Worm (Caenorhabditis elegans) whole organism, L2 larva: ENCODE results near the gene srh-21.
"Not testable (repeated sequence)": the region's sequence is repeated elsewhere in the genome, so short reads cannot be mapped to it uniquely, and the experiment has no call there.

Experiments used
- F13H6.1 ChIP-seq: sonication (generic microtip); optimal IDR thresholded peaks from 2 replicates; lab custom pipeline; 2016; ENCODE audit warnings: missing genetic modification characterization, missing compliant biosample characterization
- Y55F3AM.14 ChIP-seq: fragments of 200-800 bp; sonication (Bioruptor generic); optimal IDR thresholded peaks from 2 replicates; lab custom pipeline; 2018; ENCODE audit warnings: mild to moderate bottlenecking, missing genetic modification characterization, missing compliant biosample characterization
- ZK546.5 ChIP-seq: sonication (generic microtip); optimal IDR thresholded peaks from 2 replicates; lab custom pipeline; 2017; ENCODE audit warnings: missing biosample characterization, missing genetic modification characterization
- alr-1 ChIP-seq: fragments of 150-350 bp; optimal IDR thresholded peaks from 2 replicates; lab custom pipeline; 2014; ENCODE audit warnings: missing biosample characterization, missing genetic modification characterization
- ama-1 ChIP-seq: fragments of 150-350 bp; optimal IDR thresholded peaks from 2 replicates; lab custom pipeline; 2018; ENCODE audit warnings: inconsistent platforms
- blmp-1 ChIP-seq: sonication (generic microtip); optimal IDR thresholded peaks from 2 replicates; lab custom pipeline; 2017; ENCODE audit warnings: missing genetic modification characterization, mild to moderate bottlenecking, missing compliant biosample characterization, antibody characterized with exemption, moderate library complexity; ENCODE audit not compliant: insufficient read depth
- ceh-16 ChIP-seq: fragments of 150-350 bp; optimal IDR thresholded peaks from 2 replicates; lab custom pipeline; 2014; ENCODE audit warnings: missing biosample characterization, missing genetic modification characterization
- ceh-82 ChIP-seq: fragments of 150-350 bp; optimal IDR thresholded peaks from 2 replicates; lab custom pipeline; 2014; ENCODE audit warnings: missing biosample characterization, missing genetic modification characterization
- crh-2 ChIP-seq: sonication (generic microtip); optimal IDR thresholded peaks from 2 replicates; lab custom pipeline; 2017; ENCODE audit warnings: missing biosample characterization, missing genetic modification characterization
- egl-27 ChIP-seq: sonication (generic microtip); optimal IDR thresholded peaks from 3 replicates; lab custom pipeline; 2017; ENCODE audit warnings: missing biosample characterization, missing genetic modification reagents, missing genetic modification characterization
- elt-1 ChIP-seq: fragments of 150-350 bp; optimal IDR thresholded peaks from 2 replicates; lab custom pipeline; 2014; ENCODE audit warnings: missing biosample characterization, missing genetic modification characterization
- elt-3 ChIP-seq: sonication (generic microtip); optimal IDR thresholded peaks from 2 replicates; lab custom pipeline; 2017; ENCODE audit warnings: missing biosample characterization, missing genetic modification characterization
- fos-1 ChIP-seq: fragments of 150-350 bp; optimal IDR thresholded peaks from 2 replicates; lab custom pipeline; 2014; ENCODE audit warnings: missing biosample characterization, missing genetic modification characterization
- lin-11 ChIP-seq: fragments of 150-350 bp; sonication (generic microtip); optimal IDR thresholded peaks from 2 replicates; lab custom pipeline; 2014; ENCODE audit warnings: missing biosample characterization, missing genetic modification characterization, inconsistent platforms, mixed read lengths
- lin-13 ChIP-seq: fragments of 150-350 bp; optimal IDR thresholded peaks from 2 replicates; lab custom pipeline; 2014; ENCODE audit warnings: missing biosample characterization, missing genetic modification reagents, missing genetic modification characterization
- mab-5 ChIP-seq: fragments of 150-350 bp; optimal IDR thresholded peaks from 2 replicates; lab custom pipeline; 2014; ENCODE audit warnings: missing biosample characterization, missing genetic modification characterization
- mdl-1 ChIP-seq, 2 experiments: fragments of 150-350 bp in 1 of 2; sonication (generic microtip) in 1 of 2; optimal IDR thresholded peaks; 2 replicates each; lab custom pipeline; 2017; ENCODE audit warnings: missing biosample characterization in 2 of 2, missing genetic modification characterization in 2 of 2
- nhr-11 ChIP-seq: fragments of 150-350 bp; optimal IDR thresholded peaks from 2 replicates; lab custom pipeline; 2014; ENCODE audit warnings: missing biosample characterization, missing genetic modification characterization
- nhr-12 ChIP-seq: fragments of 150-350 bp; optimal IDR thresholded peaks from 2 replicates; lab custom pipeline; 2014; ENCODE audit warnings: missing biosample characterization, missing genetic modification characterization
- nhr-129 ChIP-seq: fragments of 150-350 bp; optimal IDR thresholded peaks from 2 replicates; lab custom pipeline; 2014; ENCODE audit warnings: missing biosample characterization, missing genetic modification characterization
- nhr-21 ChIP-seq: fragments of 150-350 bp; optimal IDR thresholded peaks from 2 replicates; lab custom pipeline; 2014; ENCODE audit warnings: missing biosample characterization, missing genetic modification characterization
- nhr-25 ChIP-seq: fragments of 150-350 bp; sonication (generic microtip); optimal IDR thresholded peaks from 3 replicates; lab custom pipeline; 2014; ENCODE audit warnings: missing biosample characterization, missing genetic modification characterization
- nhr-6 ChIP-seq: fragments of 150-350 bp; optimal IDR thresholded peaks from 2 replicates; lab custom pipeline; 2014; ENCODE audit warnings: missing biosample characterization, missing genetic modification characterization
- nhr-77 ChIP-seq: fragments of 150-350 bp; optimal IDR thresholded peaks from 2 replicates; lab custom pipeline; 2014; ENCODE audit warnings: missing biosample characterization, missing genetic modification characterization
- peb-1 ChIP-seq: fragments of 150-350 bp; optimal IDR thresholded peaks from 2 replicates; lab custom pipeline; 2014; ENCODE audit warnings: missing biosample characterization, missing genetic modification characterization
- sem-4 ChIP-seq: fragments of 150-350 bp; optimal IDR thresholded peaks from 2 replicates; lab custom pipeline; 2014; ENCODE audit warnings: missing biosample characterization, missing genetic modification reagents, missing genetic modification characterization
- sma-3 ChIP-seq: sonication (generic microtip); optimal IDR thresholded peaks from 2 replicates; lab custom pipeline; 2016; ENCODE audit warnings: missing genetic modification reagents, missing genetic modification characterization, missing compliant biosample characterization
- sma-9 ChIP-seq, 2 experiments: fragments of 150-350 bp in 1 of 2; sonication (generic microtip) in 1 of 2; optimal IDR thresholded peaks; 2 replicates each; lab custom pipeline; 2014 to 2016; ENCODE audit warnings: missing genetic modification characterization in 2 of 2, mild to moderate bottlenecking in 1 of 2, missing biosample characterization in 1 of 2, missing compliant biosample characterization in 1 of 2, missing genetic modification reagents in 1 of 2, moderate library complexity in 1 of 2
- snpc-4 ChIP-seq: fragments of 150-350 bp; optimal IDR thresholded peaks from 2 replicates; lab custom pipeline; 2014; ENCODE audit warnings: missing biosample characterization, missing genetic modification characterization
- unc-39 ChIP-seq: fragments of 150-350 bp; optimal IDR thresholded peaks from 2 replicates; lab custom pipeline; 2014; ENCODE audit warnings: missing biosample characterization, missing genetic modification characterization
- unc-55 ChIP-seq: fragments of 150-350 bp; sonication (generic microtip); optimal IDR thresholded peaks from 3 replicates; lab custom pipeline; 2014; ENCODE audit warnings: missing biosample characterization, missing genetic modification reagents, missing genetic modification characterization
- unc-62 ChIP-seq: fragments of 150-350 bp; optimal IDR thresholded peaks from 2 replicates; lab custom pipeline; 2014; ENCODE audit warnings: missing biosample characterization, missing genetic modification reagents, missing genetic modification characterization
- zag-1 ChIP-seq: fragments of 150-350 bp; optimal IDR thresholded peaks from 2 replicates; lab custom pipeline; 2014; ENCODE audit warnings: missing biosample characterization, missing genetic modification characterization
- ztf-11 ChIP-seq: sonication (generic microtip); optimal IDR thresholded peaks from 2 replicates; lab custom pipeline; 2017; ENCODE audit warnings: missing biosample characterization, missing genetic modification characterization
- ztf-4 ChIP-seq: fragments of 150-350 bp; optimal IDR thresholded peaks from 2 replicates; lab custom pipeline; 2014; ENCODE audit warnings: missing biosample characterization, missing genetic modification characterization

srh-21 gene

DNA sequence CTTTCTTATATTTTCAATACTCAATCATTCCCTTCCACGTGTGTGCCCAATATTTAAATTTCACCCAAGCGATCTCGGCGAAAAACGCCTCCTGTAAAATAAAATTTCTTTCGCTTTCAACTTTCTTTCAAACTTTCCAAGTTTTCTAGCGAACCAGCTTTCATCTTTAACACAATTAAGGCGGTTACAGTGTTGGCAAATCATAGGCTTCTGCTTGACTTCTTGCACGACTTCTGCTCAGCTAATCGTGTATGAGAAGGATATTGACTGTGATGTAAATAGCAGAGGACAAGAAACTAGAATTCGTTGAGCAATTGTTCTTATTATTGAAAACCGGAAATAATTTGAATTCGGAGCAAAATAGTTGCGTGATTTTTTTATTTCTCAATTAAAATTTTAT, 35.2 kb upstream of the srh-21 start:
- TF ChIP-seq ztf-4 (tag; lab: Kevin White, UChicago) (no peak), fos-1 (tag; lab: Kevin White, UChicago) (no peak), sem-4 (tag; lab: Kevin White, UChicago) (no peak), crh-2 (tag; lab: Kevin White, UChicago) (no peak), Y55F3AM.14 (GFP tag; lab: Kevin White, UChicago) (no peak), blmp-1 (tag; lab: Kevin White, UChicago) (no peak), nhr-6 (tag; lab: Kevin White, UChicago) (no peak), unc-55 (no peak), peb-1 (tag; lab: Kevin White, UChicago) (no peak), F13H6.1 (tag; lab: Kevin White, UChicago) (no peak), nhr-12 (tag; lab: Kevin White, UChicago) (no peak), ceh-16 (tag; lab: Kevin White, UChicago) (no peak), nhr-129 (tag; lab: Kevin White, UChicago) (no peak), ama-1 (lab: Kevin White, UChicago) (no peak)

DNA sequence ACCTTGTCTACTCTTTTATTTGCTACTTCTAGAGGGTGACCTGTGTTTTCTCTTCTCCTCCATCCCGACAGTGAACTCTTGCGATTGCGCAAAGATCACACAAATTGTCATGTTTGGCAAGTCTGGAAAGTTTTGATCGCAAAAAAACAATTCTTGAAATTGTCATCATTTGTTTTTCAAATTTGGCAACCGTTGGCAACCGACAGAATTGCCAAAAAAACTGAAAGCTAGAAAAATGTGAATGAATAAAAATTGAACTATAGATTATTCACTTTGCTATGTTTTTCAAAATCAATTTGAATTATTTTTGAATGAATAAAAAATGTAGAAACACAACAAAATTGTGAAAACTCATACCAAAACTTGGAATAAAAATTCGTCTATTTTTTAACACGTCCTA, 31.5 kb upstream of the srh-21 start, which contains the start of gene ugt-11:
Gene ugt-11, minus strand, starts transcription at position 101 of the 400 bp plus-strand sequence.
- no peak for TF ChIP-seq sma-9 (GFP tag; optimal IDR thresholded peaks at IDR 0.05; lab: Kevin White, UChicago)
- no peak for TF ChIP-seq sma-9 (tag; optimal IDR thresholded peaks at IDR 0.05; lab: Kevin White, UChicago)
- TF ChIP-seq nhr-11 (tag; lab: Kevin White, UChicago) = no peak
- TF ChIP-seq egl-27 (tag; lab: Kevin White, UChicago) = no peak
- TF ChIP-seq nhr-129 (tag; lab: Kevin White, UChicago) = no peak
- TF ChIP-seq elt-1 = no peak
- no peak for TF ChIP-seq zag-1 (tag; lab: Kevin White, UChicago)
- no peak for TF ChIP-seq lin-11 (tag; lab: Kevin White, UChicago)

DNA sequence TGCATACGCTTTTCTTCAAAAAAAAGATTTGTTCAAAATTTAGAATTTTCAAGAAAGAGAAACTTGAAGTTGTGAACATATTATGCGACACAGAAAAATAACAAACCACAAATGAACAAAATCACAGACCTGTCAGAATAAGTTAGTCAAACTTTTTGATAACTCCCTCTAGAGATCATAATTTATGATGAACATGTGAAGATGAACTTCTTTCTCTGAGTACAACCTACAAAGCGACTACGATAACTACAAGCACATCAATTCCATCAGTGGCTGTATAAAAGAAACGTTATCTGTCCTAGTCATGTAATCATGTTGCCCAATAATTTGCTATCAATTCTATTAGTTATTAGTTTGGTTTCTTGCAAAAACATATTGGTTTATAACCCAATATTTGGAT, 30.7 kb upstream of the srh-21 start, which contains the start of gene ugt-9:
Gene ugt-9, plus strand, starts transcription at position 305 of the 400 bp plus-strand sequence.
- TF ChIP-seq sma-9 (GFP tag; optimal IDR thresholded peaks at IDR 0.05; lab: Kevin White, UChicago) (peak; percentile 84), sma-9 (tag; optimal IDR thresholded peaks at IDR 0.05; lab: Kevin White, UChicago) (no peak), nhr-25 (tag; lab: Kevin White, UChicago) (peak; percentile 64), mab-5 (no peak), sma-3 (peak; percentile 51)

- not testable (repeated sequence) for TF ChIP-seq unc-39 (tag; lab: Kevin White, UChicago); nhr-21 (tag; lab: Kevin White, UChicago); ama-1 (lab: Kevin White, UChicago)
- TF ChIP-seq, all 48 proteins: peak for 0; not testable (repeated sequence) for 48
Measured at ce11 chrV:4900020-4900419, 26.5 kb upstream of the srh-21 start, which contains the start of gene ugt-10. Gene ugt-10 (minus strand): TSS chrV:4900120.

DNA sequence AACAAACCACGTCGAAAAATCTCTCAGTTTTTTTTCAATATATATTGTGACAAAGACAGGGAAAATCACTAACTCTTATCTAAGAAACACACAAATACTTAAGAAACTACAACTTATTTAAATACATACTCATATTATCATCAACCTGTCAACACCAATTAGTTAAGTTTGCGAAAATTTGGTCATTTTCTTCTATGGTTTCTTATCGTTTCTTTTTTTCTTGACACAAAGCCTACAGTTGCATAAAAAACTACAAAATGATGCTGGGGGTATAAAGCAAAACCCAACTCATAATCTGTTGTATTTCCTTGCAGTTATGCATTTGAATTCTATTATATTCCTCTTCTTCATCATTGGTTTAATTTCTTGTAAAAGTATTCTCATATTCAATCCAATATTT, 25.4 kb upstream of the srh-21 start, which contains the start of gene ugt-67:
Gene ugt-67, plus strand, starts transcription at position 301 of the 400 bp plus-strand sequence.
- TF ChIP-seq nhr-6 (tag; lab: Kevin White, UChicago) (no peak), unc-62 (GFP tag; lab: Kevin White, UChicago) (no peak), nhr-77 (tag; lab: Kevin White, UChicago) (no peak), zag-1 (tag; lab: Kevin White, UChicago) (no peak), snpc-4 (no peak), alr-1 (tag; lab: Kevin White, UChicago) (no peak), mdl-1 (tag; optimal IDR thresholded peaks at IDR 0.05; lab: Kevin White, UChicago) (no peak), sma-3 (no peak), sem-4 (tag; lab: Kevin White, UChicago) (no peak), ceh-82 (tag; lab: Kevin White, UChicago) (no peak), lin-13 (GFP tag; lab: Kevin White, UChicago) (no peak), ZK546.5 (no peak), nhr-129 (tag; lab: Kevin White, UChicago) (no peak), ztf-11 (tag; lab: Kevin White, UChicago) (no peak), ama-1 (lab: Kevin White, UChicago) (no peak), elt-3 (tag; lab: Kevin White, UChicago) (no peak)
